Fruit fly (Drosophila melanogaster) whole organism, wandering third instar larva: ENCODE results near the gene CG32201.
A peak's percentile ranks its signal among the peaks of the same experiment; 100 is the strongest.

ENCODE experiments used
- Abd-B ChIP-seq: fragments of >200 bp; optimal IDR thresholded peaks from 2 replicates; lab custom pipeline; 2017; ENCODE audit warnings: missing biosample characterization, missing genetic modification characterization
- CG9705 ChIP-seq: fragments of 200-800 bp; sonication (Bioruptor generic); optimal IDR thresholded peaks from 2 replicates; lab custom pipeline; 2018; ENCODE audit warnings: missing biosample characterization, mild to moderate bottlenecking, missing genetic modification characterization
- CrebA ChIP-seq: fragments of 200-800 bp; sonication (Bioruptor generic); optimal IDR thresholded peaks from 2 replicates; lab custom pipeline; 2016; ENCODE audit warnings: missing biosample characterization, mild to moderate bottlenecking, missing genetic modification characterization, borderline replicate concordance
- Dfd ChIP-seq: fragments of >200 bp; optimal IDR thresholded peaks from 2 replicates; lab custom pipeline; 2017; ENCODE audit warnings: missing biosample characterization, missing genetic modification characterization
- Dif ChIP-seq: fragments of 200-275, 200-300 bp; sonication (Bioruptor generic); optimal IDR thresholded peaks from 2 replicates; lab custom pipeline; 2018; ENCODE audit warnings: missing biosample characterization, missing genetic modification characterization; ENCODE audit not compliant: partially characterized antibody
- GATAd ChIP-seq: sonication (Bioruptor generic); optimal IDR thresholded peaks from 2 replicates; lab custom pipeline; 2016; ENCODE audit warnings: missing biosample characterization, missing genetic modification characterization
- HLH106 ChIP-seq: fragments of 200-800 bp; optimal IDR thresholded peaks from 3 replicates; lab custom pipeline; 2019; ENCODE audit warnings: missing biosample characterization, mild to moderate bottlenecking, missing genetic modification characterization, moderate library complexity
- Hnf4 ChIP-seq: fragments of 200-800 bp; sonication (Bioruptor generic); optimal IDR thresholded peaks from 2 replicates; lab custom pipeline; 2016; ENCODE audit warnings: missing biosample characterization, mild to moderate bottlenecking, missing genetic modification characterization
- Hr83 ChIP-seq: fragments of 200-300 bp; sonication (Bioruptor generic); optimal IDR thresholded peaks from 2 replicates; lab custom pipeline; 2016; ENCODE audit warnings: missing biosample characterization, mild to moderate bottlenecking, missing genetic modification characterization, moderate library complexity; ENCODE audit not compliant: poor library complexity, severe bottlenecking
- Jra ChIP-seq: sonication (Bioruptor generic); optimal IDR thresholded peaks from 2 replicates; lab custom pipeline; 2016; ENCODE audit warnings: missing biosample characterization, missing genetic modification characterization
- Mio ChIP-seq: sonication (Bioruptor generic); optimal IDR thresholded peaks from 2 replicates; lab custom pipeline; 2016; ENCODE audit warnings: missing biosample characterization, missing genetic modification characterization
- Myc ChIP-seq: fragments of >200 bp; optimal IDR thresholded peaks from 2 replicates; lab custom pipeline; 2017
- N ChIP-seq: fragments of >200 bp; optimal IDR thresholded peaks from 2 replicates; lab custom pipeline; 2018; ENCODE audit warnings: missing biosample characterization, missing external identifiers, missing genetic modification characterization
- OdsH ChIP-seq: fragments of 200-800 bp; sonication (Bioruptor generic); optimal IDR thresholded peaks from 2 replicates; lab custom pipeline; 2016; ENCODE audit warnings: missing biosample characterization, mild to moderate bottlenecking, missing genetic modification characterization
- Rel ChIP-seq, 2 experiments: fragments of 200-800 bp; sonication (Bioruptor generic) in 1 of 2; optimal IDR thresholded peaks; 2 replicates in 1 of 2; 3 replicates in 1 of 2; lab custom pipeline; 2016 to 2019; ENCODE audit warnings: mild to moderate bottlenecking in 2 of 2, missing biosample characterization in 2 of 2, missing genetic modification characterization in 2 of 2, moderate library complexity in 1 of 2
- Sp1 ChIP-seq: fragments of 200-800 bp; sonication (Bioruptor generic); optimal IDR thresholded peaks from 3 replicates; lab custom pipeline; 2019; ENCODE audit warnings: missing biosample characterization, mild to moderate bottlenecking, missing genetic modification characterization, moderate library complexity
- br ChIP-seq: fragments of 200-800 bp; sonication (Bioruptor generic); optimal IDR thresholded peaks from 2 replicates; lab custom pipeline; 2016; ENCODE audit warnings: missing biosample characterization, missing genetic modification characterization
- brk ChIP-seq: fragments of 200-800 bp; sonication (Bioruptor generic); optimal IDR thresholded peaks from 2 replicates; lab custom pipeline; 2016; ENCODE audit warnings: missing biosample characterization, mild to moderate bottlenecking, missing genetic modification characterization
- dl ChIP-seq, 2 experiments: fragments of 175-275, 200-275 bp in 1 of 2; fragments of 200-275 bp in 1 of 2; sonication (Bioruptor generic); optimal IDR thresholded peaks; lab custom pipeline; 2018; ENCODE audit warnings: mild to moderate bottlenecking in 2 of 2, missing biosample characterization in 2 of 2, missing genetic modification characterization in 2 of 2, moderate library complexity in 2 of 2; ENCODE audit not compliant: partially characterized antibody in 2 of 2, insufficient read depth in 1 of 2
- dmrt93B ChIP-seq: fragments of 200-800 bp; sonication (Bioruptor generic); optimal IDR thresholded peaks from 2 replicates; lab custom pipeline; 2018; ENCODE audit warnings: missing biosample characterization, mild to moderate bottlenecking, missing genetic modification characterization
- dsf ChIP-seq: sonication (Bioruptor generic); optimal IDR thresholded peaks from 2 replicates; lab custom pipeline; 2016; ENCODE audit warnings: missing biosample characterization, missing genetic modification characterization, borderline replicate concordance
- ey ChIP-seq: fragments of 200-800 bp; sonication (Bioruptor generic); optimal IDR thresholded peaks from 2 replicates; lab custom pipeline; 2016; ENCODE audit warnings: missing biosample characterization, missing genetic modification characterization
- foxo ChIP-seq, 2 experiments: fragments of 200-800 bp; sonication (Bioruptor generic); optimal IDR thresholded peaks; 2 replicates in 1 of 2; 3 replicates in 1 of 2; lab custom pipeline; 2016 to 2017; ENCODE audit warnings: missing biosample characterization in 2 of 2, missing genetic modification characterization in 2 of 2
- fru ChIP-seq: fragments of 200-800 bp; sonication (Bioruptor generic); optimal IDR thresholded peaks from 3 replicates; lab custom pipeline; 2016; ENCODE audit warnings: missing biosample characterization, mild to moderate bottlenecking, missing genetic modification characterization
- h ChIP-seq: fragments of 200-800 bp; sonication (Bioruptor generic); optimal IDR thresholded peaks from 3 replicates; lab custom pipeline; 2016; ENCODE audit warnings: missing biosample characterization, mild to moderate bottlenecking, missing genetic modification characterization
- lola ChIP-seq: fragments of >200 bp; optimal IDR thresholded peaks from 2 replicates; lab custom pipeline; 2017; ENCODE audit warnings: missing biosample characterization, missing genetic modification characterization
- pan ChIP-seq: fragments of >200 bp; optimal IDR thresholded peaks from 2 replicates; lab custom pipeline; 2017
- psq ChIP-seq: fragments of 200-800 bp; sonication (Bioruptor generic); optimal IDR thresholded peaks from 3 replicates; lab custom pipeline; 2017; ENCODE audit warnings: missing biosample characterization, mild to moderate bottlenecking, missing genetic modification characterization, moderate library complexity
- rgr ChIP-seq: fragments of 200-800 bp; sonication (Bioruptor generic); optimal IDR thresholded peaks from 3 replicates; lab custom pipeline; 2016; ENCODE audit warnings: missing biosample characterization, mild to moderate bottlenecking, missing genetic modification characterization
- sage ChIP-seq: fragments of 200-800 bp; sonication (Bioruptor generic); optimal IDR thresholded peaks from 2 replicates; lab custom pipeline; 2016; ENCODE audit warnings: missing biosample characterization, mild to moderate bottlenecking, missing genetic modification characterization
- sv ChIP-seq: fragments of 200-800 bp; sonication (Bioruptor generic); optimal IDR thresholded peaks from 3 replicates; lab custom pipeline; 2016; ENCODE audit warnings: missing biosample characterization, missing genetic modification characterization
- tai ChIP-seq: sonication (Bioruptor generic); optimal IDR thresholded peaks from 2 replicates; lab custom pipeline; 2016; ENCODE audit warnings: missing biosample characterization, missing genetic modification characterization
- usp ChIP-seq: fragments of >200 bp; optimal IDR thresholded peaks from 2 replicates; lab custom pipeline; 2017; ENCODE audit warnings: missing biosample characterization, missing genetic modification characterization
- woc ChIP-seq: sonication (Bioruptor generic); optimal IDR thresholded peaks from 2 replicates; lab custom pipeline; 2016; ENCODE audit warnings: missing biosample characterization, mild to moderate bottlenecking, missing genetic modification characterization

Gene CG32201

dm6 chr3L:18605172-18605571 is 4.2 kb upstream of the CG32201 start, which contains the start of gene CG18233:
CG18233 (plus strand) TSS chr3L:18605472.
- no peak for TF ChIP-seq rgr (GFP tag; lab: Kevin White, UChicago)
- no peak for TF ChIP-seq CG9705
- TF ChIP-seq OdsH (GFP tag; lab: Kevin White, UChicago) = no peak
- no peak for TF ChIP-seq sv (GFP tag; lab: Kevin White, UChicago)
- no peak for TF ChIP-seq GATAd (GFP tag; lab: Kevin White, UChicago)
- TF ChIP-seq Rel (GFP tag; optimal IDR thresholded peaks at IDR 0.05; lab: Kevin White, UChicago) = no peak
- TF ChIP-seq Rel (tag; optimal IDR thresholded peaks at IDR 0.05; lab: Kevin White, UChicago) = no peak
- TF ChIP-seq brk = no peak
- TF ChIP-seq N (GFP tag; lab: Kevin White, UChicago) = no peak
- TF ChIP-seq Jra = no peak
- TF ChIP-seq pan (lab: Kevin White, UChicago) = no peak
- no peak for TF ChIP-seq Dfd (GFP tag; lab: Kevin White, UChicago)
- TF ChIP-seq Mio (GFP tag; lab: Kevin White, UChicago) = no peak
- TF ChIP-seq ey = no peak
- no peak for TF ChIP-seq dmrt93B (GFP tag; lab: Kevin White, UChicago)
- no peak for TF ChIP-seq Dif (GFP tag; lab: Kevin White, UChicago)
- no peak for TF ChIP-seq psq
- TF ChIP-seq br (GFP tag; lab: Kevin White, UChicago) = no peak
- no peak for TF ChIP-seq foxo (GFP tag; optimal IDR thresholded peaks at IDR 0.05; lab: Kevin White, UChicago)
- TF ChIP-seq dsf = no peak

- no peak for TF ChIP-seq lola
- TF ChIP-seq OdsH (GFP tag; lab: Kevin White, UChicago) = no peak
Measured at dm6 chr3L:18607162-18607561, 2.3 kb upstream of the CG32201 start, which contains the start of gene CG18231. CG18231 (plus strand) TSS chr3L:18607462.

DNA sequence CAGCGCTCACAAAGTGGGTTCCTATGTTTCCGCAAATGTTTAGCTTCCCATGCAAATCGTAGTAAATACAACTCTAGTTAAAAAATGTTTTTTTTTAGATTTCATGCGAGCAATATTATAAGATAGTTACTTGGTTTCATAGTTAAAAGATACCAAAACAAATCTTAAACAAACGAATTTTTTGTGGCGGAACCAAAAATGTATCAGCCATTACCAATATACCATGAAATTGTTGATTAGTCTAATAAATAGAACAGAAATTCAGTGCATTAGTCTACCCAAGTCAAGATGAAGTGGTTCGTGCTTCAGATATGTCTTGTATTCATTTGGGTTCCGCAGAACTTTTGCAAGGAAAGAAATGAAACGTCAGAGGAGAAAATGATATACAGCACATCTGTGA is 2.2 kb downstream of the CG32201 start, which contains the start of gene CG32199:
CG32199 (plus strand) TSS at position 301 of the 400 bp plus-strand sequence.
- TF ChIP-seq woc (GFP tag; lab: Kevin White, UChicago) (no peak), Sp1 (no peak), CrebA (GFP tag; lab: Kevin White, UChicago) (no peak), GATAd (GFP tag; lab: Kevin White, UChicago) (no peak)

- peak; percentile 17 for TF ChIP-seq Hnf4 (GFP tag; lab: Kevin White, UChicago)
- no peak for TF ChIP-seq pan (lab: Kevin White, UChicago)
- no peak for TF ChIP-seq sage (GFP tag; lab: Kevin White, UChicago)
- peak; percentile 8 for TF ChIP-seq Hr83 (GFP tag; lab: Kevin White, UChicago)
- no peak for TF ChIP-seq Dfd (GFP tag; lab: Kevin White, UChicago)
- no peak for TF ChIP-seq dmrt93B (GFP tag; lab: Kevin White, UChicago)
- no peak for TF ChIP-seq Myc (lab: Kevin White, UChicago)
- no peak for TF ChIP-seq tai
Measured at dm6 chr3L:18617893-18618577, 8.6 kb downstream of the CG32201 start, which contains the start of the genes CG13380 and CG4174. CG13380 (minus strand) TSS chr3L:18617943. CG4174 (minus strand) TSS chr3L:18617943.

DNA sequence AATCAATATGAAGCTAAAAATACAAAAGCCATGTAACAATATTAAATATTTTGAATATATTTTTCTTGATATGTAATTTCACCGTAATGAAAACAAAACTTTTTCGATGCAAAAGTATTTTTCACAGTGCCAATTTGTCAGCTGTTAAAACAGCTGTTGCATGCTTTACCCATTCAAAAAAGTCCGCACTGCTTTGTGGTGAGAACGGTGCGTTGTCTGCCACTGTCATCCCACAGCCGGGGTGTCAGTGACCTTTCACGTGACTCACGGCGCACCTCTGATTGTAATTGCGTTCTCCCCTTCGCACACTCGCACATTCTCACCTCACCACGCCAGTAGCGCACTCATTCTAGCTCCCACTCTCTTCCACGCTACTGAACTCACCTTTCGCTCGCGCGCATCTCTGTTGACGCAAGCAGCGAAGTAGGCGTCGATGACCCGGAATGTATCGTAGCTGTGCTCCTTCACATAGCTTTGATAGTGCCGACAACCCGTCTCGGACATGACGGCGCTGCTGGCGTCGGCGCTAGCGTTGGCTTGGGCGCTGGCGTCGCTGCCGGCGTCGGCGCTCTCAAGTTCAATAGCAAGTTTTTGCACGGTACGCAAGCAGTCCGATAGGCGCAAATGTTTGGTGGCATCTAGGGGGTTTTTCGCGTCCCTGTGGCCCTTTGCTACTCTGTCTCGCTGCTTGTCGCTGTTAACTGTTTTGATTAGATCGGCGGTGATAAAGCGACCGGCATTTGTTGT is 11.7 kb downstream of the CG32201 start:
- TF ChIP-seq Hr83 (GFP tag; lab: Kevin White, UChicago) (peak; percentile 35), sv (GFP tag; lab: Kevin White, UChicago) (peak; percentile 54), Hnf4 (GFP tag; lab: Kevin White, UChicago) (peak; percentile 51), woc (GFP tag; lab: Kevin White, UChicago) (peak; percentile 53), Sp1 (peak; percentile 31), Dfd (GFP tag; lab: Kevin White, UChicago) (no peak), h (peak; percentile 20), Myc (lab: Kevin White, UChicago) (peak; percentile 71), Rel (GFP tag; optimal IDR thresholded peaks at IDR 0.05; lab: Kevin White, UChicago) (peak; percentile 23), Rel (tag; optimal IDR thresholded peaks at IDR 0.05; lab: Kevin White, UChicago) (peak; percentile 80), Jra (peak; percentile 87), fru (GFP tag; lab: Kevin White, UChicago) (peak; percentile 64), brk (peak; percentile 10), ey (peak; percentile 21), Abd-B (GFP tag; lab: Kevin White, UChicago) (no peak), Dif (GFP tag; lab: Kevin White, UChicago) (no peak), HLH106 (tag; lab: Kevin White, UChicago) (peak; percentile 27), OdsH (GFP tag; lab: Kevin White, UChicago) (no peak), br (GFP tag; lab: Kevin White, UChicago) (peak; percentile 55), rgr (GFP tag; lab: Kevin White, UChicago) (peak; percentile 7), dl (GFP tag; optimal IDR thresholded peaks at IDR 0.05; lab: Kevin White, UChicago; ENCODE audit: insufficient read depth in 1 of 2, partially characterized antibody in 2 of 2) (peak in 1 of 2 experiments; percentile 3), foxo (GFP tag; optimal IDR thresholded peaks at IDR 0.05; lab: Kevin White, UChicago) (peak in 1 of 2 experiments; percentile 55), lola (no peak), usp (GFP tag; lab: Kevin White, UChicago) (no peak), psq (peak; percentile 6)
